Fruit fly (Drosophila melanogaster) whole organism, embryonic: ENCODE measurements around the gene XRCC1.

Experiments used
- B-H1 ChIP-seq: fragments of 200-800 bp; sonication (Bioruptor generic); IDR thresholded peaks from 3 replicates; pipeline ENCODE4 v1.3.6; 2022; ENCODE audit warnings: missing biosample characterization, missing genetic modification characterization
- BEAF-32 ChIP-seq: fragments of 200-800 bp; sonication (Bioruptor generic); optimal IDR thresholded peaks from 3 replicates; lab custom pipeline; 2017; ENCODE audit warnings: missing biosample characterization, missing genetic modification characterization, mild to moderate bottlenecking, moderate library complexity, missing genetic modification reagents
- Blimp-1 ChIP-seq: fragments of 200-800 bp; sonication (Bioruptor generic); optimal IDR thresholded peaks from 3 replicates; lab custom pipeline; 2018; ENCODE audit warnings: missing biosample characterization, missing genetic modification characterization, mild to moderate bottlenecking, moderate library complexity, missing genetic modification reagents
- BtbVII ChIP-seq: fragments of 200-800 bp; sonication (Bioruptor generic); optimal IDR thresholded peaks from 3 replicates; lab custom pipeline; 2017; ENCODE audit warnings: missing biosample characterization, mild to moderate bottlenecking, missing genetic modification characterization
- CG10565 ChIP-seq: fragments of 200-800 bp; sonication (Bioruptor generic); optimal IDR thresholded peaks from 3 replicates; lab custom pipeline; 2016; ENCODE audit warnings: missing biosample characterization, mild to moderate bottlenecking, missing genetic modification characterization
- CG11085 ChIP-seq: fragments of 200-800 bp; sonication (Bioruptor generic); IDR thresholded peaks from 2 replicates; pipeline ENCODE4 v1.3.6; 2022; ENCODE audit warnings: missing biosample characterization, missing genetic modification characterization
- CG11456 ChIP-seq: fragments of 200-800 bp; sonication (Bioruptor generic); IDR thresholded peaks from 3 replicates; pipeline ENCODE4 v1.3.6; 2022; ENCODE audit warnings: missing biosample characterization, missing genetic modification characterization
- CG11504 ChIP-seq: fragments of 200-800 bp; sonication (Bioruptor generic); optimal IDR thresholded peaks from 3 replicates; lab custom pipeline; 2019; ENCODE audit warnings: missing biosample characterization, mild to moderate bottlenecking, missing genetic modification characterization, moderate library complexity
- CG11696 ChIP-seq: fragments of 200-800 bp; sonication (Bioruptor generic); IDR thresholded peaks from 2 replicates; pipeline ENCODE4 v1.3.6; 2022; ENCODE audit warnings: missing biosample characterization, missing genetic modification characterization
- CG12236 ChIP-seq: fragments of 200-800 bp; sonication (Bioruptor generic); optimal IDR thresholded peaks from 2 replicates; lab custom pipeline; 2016; ENCODE audit warnings: missing biosample characterization, missing genetic modification characterization
- CG12299 ChIP-seq: fragments of 200-800 bp; sonication (Bioruptor generic); optimal IDR thresholded peaks from 2 replicates; lab custom pipeline; 2018; ENCODE audit warnings: missing biosample characterization, mild to moderate bottlenecking, missing genetic modification characterization
- CG15479 ChIP-seq: fragments of 200-800 bp; sonication (Bioruptor generic); optimal IDR thresholded peaks from 3 replicates; lab custom pipeline; 2019; ENCODE audit warnings: missing biosample characterization, mild to moderate bottlenecking, missing genetic modification characterization, moderate library complexity
- CG1602 ChIP-seq: fragments of 200-800 bp; sonication (Bioruptor generic); optimal IDR thresholded peaks from 3 replicates; lab custom pipeline; 2016; ENCODE audit warnings: missing biosample characterization, missing genetic modification characterization
- CG16813 ChIP-seq: fragments of 200-800 bp; sonication (Bioruptor generic); IDR thresholded peaks from 3 replicates; pipeline ENCODE4 v1.3.6; 2022; ENCODE audit warnings: missing biosample characterization, missing genetic modification characterization; ENCODE audit not compliant: partially characterized antibody
- CG2712 ChIP-seq: fragments of 200-800 bp; optimal IDR thresholded peaks from 3 replicates; lab custom pipeline; 2019; ENCODE audit warnings: missing biosample characterization, mild to moderate bottlenecking, missing genetic modification characterization, moderate library complexity
- CG3065 ChIP-seq: fragments of 200-800 bp; sonication (Bioruptor generic); optimal IDR thresholded peaks from 2 replicates; lab custom pipeline; 2016; ENCODE audit warnings: missing biosample characterization, missing genetic modification characterization
- CG3726 ChIP-seq: fragments of 200-800 bp; sonication (Bioruptor generic); IDR thresholded peaks from 3 replicates; pipeline ENCODE4, ENCODE4 v1.3.6; 2022; ENCODE audit warnings: missing biosample characterization, missing genetic modification characterization
- CG4328 ChIP-seq: fragments of 200-800 bp; sonication (Bioruptor generic); optimal IDR thresholded peaks from 3 replicates; lab custom pipeline; 2017; ENCODE audit warnings: missing biosample characterization, missing genetic modification reagents, missing genetic modification characterization
- CG6689 ChIP-seq: fragments of 200-800 bp; sonication (Bioruptor generic); IDR thresholded peaks from 2 replicates; pipeline ENCODE4 v1.3.6; 2022; ENCODE audit warnings: missing biosample characterization, missing genetic modification characterization
- CG6854 ChIP-seq: fragments of 200-800 bp; sonication (Bioruptor generic); optimal IDR thresholded peaks from 3 replicates; lab custom pipeline; 2017; ENCODE audit warnings: missing biosample characterization, mild to moderate bottlenecking, missing genetic modification characterization
- CG7745 ChIP-seq: fragments of 200-800 bp; sonication (Bioruptor generic); optimal IDR thresholded peaks from 2 replicates; lab custom pipeline; 2018; ENCODE audit warnings: missing biosample characterization, mild to moderate bottlenecking, missing genetic modification characterization, moderate library complexity
- CG7786 ChIP-seq: fragments of 200-800 bp; sonication (Bioruptor generic); optimal IDR thresholded peaks from 2 replicates; lab custom pipeline; 2016; ENCODE audit warnings: missing biosample characterization, missing genetic modification characterization
- CG7928 ChIP-seq: fragments of 200-800 bp; sonication (Bioruptor generic); optimal IDR thresholded peaks from 2 replicates; lab custom pipeline; 2017; ENCODE audit warnings: missing biosample characterization, mild to moderate bottlenecking, missing genetic modification characterization
- CG8290 ChIP-seq, 3 experiments: fragments of 200-800 bp; sonication (Bioruptor generic); optimal IDR thresholded peaks; 2 replicates each; lab custom pipeline; 2016 to 2019; ENCODE audit warnings: missing biosample characterization in 3 of 3, missing genetic modification characterization in 3 of 3, mild to moderate bottlenecking in 2 of 3, moderate library complexity in 1 of 3
- CHES-1-like ChIP-seq: fragments of 200-800 bp; sonication (Bioruptor generic); optimal IDR thresholded peaks from 2 replicates; lab custom pipeline; 2016; ENCODE audit warnings: missing biosample characterization, missing genetic modification characterization
- Dll ChIP-seq: fragments of 200-800 bp; sonication (Bioruptor generic); IDR thresholded peaks from 4 replicates; pipeline ENCODE4 v1.3.6; 2022; ENCODE audit warnings: missing biosample characterization, missing genetic modification characterization; ENCODE audit not compliant: partially characterized antibody
- Fer1 ChIP-seq: fragments of 200-800 bp; sonication (Bioruptor generic); optimal IDR thresholded peaks from 2 replicates; lab custom pipeline; 2017; ENCODE audit warnings: missing biosample characterization, mild to moderate bottlenecking, missing genetic modification characterization
- Fer2 ChIP-seq: fragments of 200-800 bp; sonication (Bioruptor generic); optimal IDR thresholded peaks from 2 replicates; lab custom pipeline; 2018; ENCODE audit warnings: missing biosample characterization, mild to moderate bottlenecking, missing genetic modification characterization, moderate library complexity
- HLHmδ ChIP-seq: fragments of 200-800 bp; sonication (Bioruptor generic); optimal IDR thresholded peaks from 2 replicates; lab custom pipeline; 2018; ENCODE audit warnings: missing biosample characterization, mild to moderate bottlenecking, missing genetic modification characterization, moderate library complexity
- Hr78 ChIP-seq, 2 experiments: fragments of 200-800 bp in 1 of 2; fragments of >200 bp in 1 of 2; sonication (Bioruptor generic) in 1 of 2; optimal IDR thresholded peaks; 2 replicates each; lab custom pipeline; 2017 to 2019; ENCODE audit warnings: missing biosample characterization in 2 of 2, missing genetic modification characterization in 2 of 2, mild to moderate bottlenecking in 1 of 2, moderate library complexity in 1 of 2
- MTF-1 ChIP-seq: fragments of 200-800 bp; sonication (Bioruptor generic); optimal IDR thresholded peaks from 2 replicates; lab custom pipeline; 2018; ENCODE audit warnings: missing biosample characterization, mild to moderate bottlenecking, missing genetic modification characterization, borderline replicate concordance
- Mad ChIP-seq: fragments of 200-800 bp; sonication (Bioruptor generic); optimal IDR thresholded peaks from 2 replicates; lab custom pipeline; 2016; ENCODE audit warnings: missing biosample characterization, missing genetic modification characterization
- Nf-YA ChIP-seq: fragments of 200-800 bp; sonication (Bioruptor generic); IDR thresholded peaks from 2 replicates; pipeline ENCODE4 v1.3.6; 2022; ENCODE audit warnings: missing biosample characterization, missing genetic modification characterization
- Ptx1 ChIP-seq: fragments of 200-800 bp; sonication (Bioruptor generic); IDR thresholded peaks from 2 replicates; pipeline ENCODE4 v1.3.6; 2022; ENCODE audit warnings: missing biosample characterization, missing genetic modification characterization
- Sox102F ChIP-seq: fragments of 200-800 bp; sonication (Bioruptor generic); optimal IDR thresholded peaks from 2 replicates; lab custom pipeline; 2018; ENCODE audit warnings: missing biosample characterization, mild to moderate bottlenecking, missing genetic modification characterization, moderate library complexity
- Usf ChIP-seq: fragments of 200-800 bp; sonication (Bioruptor generic); optimal IDR thresholded peaks from 2 replicates; lab custom pipeline; 2017; ENCODE audit warnings: missing genotype, missing biosample characterization, missing genetic modification characterization
- hbn ChIP-seq: fragments of 200-800 bp; sonication (Bioruptor generic); IDR thresholded peaks from 2 replicates; pipeline ENCODE4 v1.3.6; 2022; ENCODE audit warnings: missing biosample characterization, missing genetic modification characterization; ENCODE audit not compliant: partially characterized antibody
- ken ChIP-seq: fragments of 200-800 bp; sonication (Bioruptor generic); IDR thresholded peaks from 3 replicates; pipeline ENCODE4 v1.3.6; 2022; ENCODE audit warnings: missing biosample characterization, missing genetic modification characterization
- otp ChIP-seq: fragments of 200-800 bp; sonication (Bioruptor generic); IDR thresholded peaks from 3 replicates; pipeline ENCODE4, ENCODE4 v1.3.6; 2022; ENCODE audit warnings: missing biosample characterization, missing genetic modification characterization
- pzg ChIP-seq: fragments of 200-800 bp; sonication (Bioruptor generic); optimal IDR thresholded peaks from 3 replicates; lab custom pipeline; 2018; ENCODE audit warnings: missing biosample characterization, mild to moderate bottlenecking, missing genetic modification characterization, moderate library complexity
- sima ChIP-seq: fragments of 200-800 bp; sonication (Bioruptor generic); optimal IDR thresholded peaks from 2 replicates; lab custom pipeline; 2016; ENCODE audit warnings: missing biosample characterization, missing genetic modification characterization
- slp2 ChIP-seq: fragments of 200-800 bp; sonication (Bioruptor generic); optimal IDR thresholded peaks from 2 replicates; lab custom pipeline; 2016; ENCODE audit warnings: missing biosample characterization, missing genetic modification characterization
- sqz ChIP-seq: fragments of 200-800 bp; sonication (Bioruptor generic); optimal IDR thresholded peaks from 3 replicates; lab custom pipeline; 2018; ENCODE audit warnings: missing biosample characterization, mild to moderate bottlenecking, missing genetic modification characterization
- toy ChIP-seq: fragments of 200-800 bp; sonication (Bioruptor generic); IDR thresholded peaks from 2 replicates; pipeline ENCODE4 v1.3.6; 2022; ENCODE audit warnings: missing biosample characterization, missing genetic modification characterization
- trem ChIP-seq: fragments of 200-800 bp; optimal IDR thresholded peaks from 3 replicates; lab custom pipeline; 2019; ENCODE audit warnings: missing biosample characterization, mild to moderate bottlenecking, missing genetic modification characterization, moderate library complexity
- vfl ChIP-seq: fragments of 200-800 bp; sonication (Bioruptor generic); optimal IDR thresholded peaks from 2 replicates; lab custom pipeline; 2016; ENCODE audit warnings: missing biosample characterization, missing genetic modification characterization
- vvl ChIP-seq: fragments of 200-800 bp; sonication (Bioruptor generic); IDR thresholded peaks from 2 replicates; pipeline ENCODE4 v1.3.6; 2022; ENCODE audit warnings: missing biosample characterization, missing genetic modification characterization
- zen ChIP-seq: fragments of 200-800 bp; sonication (Bioruptor generic); optimal IDR thresholded peaks from 3 replicates; lab custom pipeline; 2018; ENCODE audit warnings: missing biosample characterization, mild to moderate bottlenecking, missing genetic modification characterization, moderate library complexity
- zf30C ChIP-seq: fragments of 200-800 bp; sonication (Bioruptor generic); optimal IDR thresholded peaks from 3 replicates; lab custom pipeline; 2018; ENCODE audit warnings: missing biosample characterization, mild to moderate bottlenecking, missing genetic modification characterization

The XRCC1 gene

dm6 chrX:5329266-5329898 lies at the start of gene XRCC1, which contains the start of gene CG3309 (continued):
- TF ChIP-seq Hr78 (GFP tag; optimal IDR thresholded peaks at IDR 0.05; lab: Kevin White, UChicago), result no peak
- TF ChIP-seq trem (tag; lab: Kevin White, UChicago), result peak; percentile 53
- no peak for TF ChIP-seq vfl (GFP tag; lab: Kevin White, UChicago)
- TF ChIP-seq ken (GFP tag; lab: Robert Waterston, UW), result peak; percentile 61; the same call in 2 of the 3 replicates
- TF ChIP-seq CG3726 (GFP tag; lab: Robert Waterston, UW), result no peak
- TF ChIP-seq slp2 (GFP tag; lab: Kevin White, UChicago), result no peak
- no peak for TF ChIP-seq Usf (GFP tag; lab: Kevin White, UChicago)
- no peak for TF ChIP-seq CG4328
- TF ChIP-seq B-H1, result no peak; the same call in 2 of the 3 replicates
- TF ChIP-seq CG10565 (GFP tag; lab: Kevin White, UChicago), result no peak
- TF ChIP-seq CG7928 (GFP tag; lab: Kevin White, UChicago), result no peak
- no peak for TF ChIP-seq CG7786 (GFP tag; lab: Kevin White, UChicago)
- TF ChIP-seq CG8290 (GFP tag; optimal IDR thresholded peaks at IDR 0.05; lab: Kevin White, UChicago), result peak; percentile 97
- peak; percentile 94 to 98 for TF ChIP-seq CG8290 (tag; optimal IDR thresholded peaks at IDR 0.05; lab: Kevin White, UChicago)
- no peak for TF ChIP-seq CG7745 (tag; lab: Kevin White, UChicago)
- peak; percentile 68 for TF ChIP-seq CG6689
- peak; percentile 96 for TF ChIP-seq CG16813 (GFP tag; lab: Robert Waterston, UW)
- TF ChIP-seq MTF-1 (GFP tag; lab: Kevin White, UChicago), result no peak
- TF ChIP-seq CG6854 (GFP tag; lab: Kevin White, UChicago), result no peak
- TF ChIP-seq vvl, result peak; percentile 69
- peak; percentile 59 for TF ChIP-seq CG11504 (tag; lab: Kevin White, UChicago)
- no peak for TF ChIP-seq toy (GFP tag; lab: Robert Waterston, UW)
- TF ChIP-seq CG15479 (GFP tag; lab: Kevin White, UChicago), result no peak
- no peak for TF ChIP-seq CHES-1-like (GFP tag; lab: Kevin White, UChicago)
- TF ChIP-seq Mad, result peak; percentile 34
- TF ChIP-seq CG11696 (GFP tag; lab: Robert Waterston, UW), result no peak
- TF ChIP-seq BtbVII (GFP tag; lab: Kevin White, UChicago), result no peak
- peak; percentile 78 for TF ChIP-seq hbn (GFP tag; lab: Robert Waterston, UW)
- TF ChIP-seq CG2712 (tag; lab: Kevin White, UChicago), result peak; percentile 71
- peak; percentile 25 for TF ChIP-seq pzg (GFP tag; lab: Kevin White, UChicago)
- no peak for TF ChIP-seq otp (GFP tag; lab: Robert Waterston, UW)
- TF ChIP-seq CG12299 (tag; lab: Kevin White, UChicago), result no peak
- TF ChIP-seq zf30C (GFP tag; lab: Kevin White, UChicago), result no peak
- TF ChIP-seq Nf-YA (GFP tag; lab: Robert Waterston, UW), result no peak
- TF ChIP-seq CG3065 (GFP tag; lab: Kevin White, UChicago), result no peak
- no peak for TF ChIP-seq sima (GFP tag; lab: Kevin White, UChicago)
- TF ChIP-seq CG12236 (GFP tag; lab: Kevin White, UChicago), result no peak
- peak; percentile 89 for TF ChIP-seq sqz
- TF ChIP-seq BEAF-32 (GFP tag; lab: Kevin White, UChicago), result peak; percentile 83
- TF ChIP-seq HLHmδ (GFP tag; lab: Kevin White, UChicago), result no peak
- TF ChIP-seq zen (tag; lab: Kevin White, UChicago), result peak; percentile 41
- peak; percentile 92 for TF ChIP-seq Dll (GFP tag; lab: Robert Waterston, UW)
- TF ChIP-seq CG11456 (GFP tag; lab: Robert Waterston, UW), result no peak
- TF ChIP-seq CG11085 (GFP tag; lab: Robert Waterston, UW), result 0 out of 2 replicates have a peak, but pooled peaks have one; percentile 49
- peak; percentile 4 for TF ChIP-seq Fer2 (tag; lab: Kevin White, UChicago)
- peak; percentile 57 for TF ChIP-seq Sox102F
- peak; percentile 95 for TF ChIP-seq Blimp-1 (GFP tag; lab: Kevin White, UChicago)
- TF ChIP-seq CG1602 (GFP tag; lab: Kevin White, UChicago), result peak; percentile 23
- TF ChIP-seq Ptx1, result peak; percentile 71
- TF ChIP-seq Fer1 (GFP tag; lab: Kevin White, UChicago), result no peak
